Fruit fly (Drosophila melanogaster) whole organism, adult: ENCODE results near the gene Cyp4g15.

ENCODE experiments used
- CG14711 ChIP-seq: fragments of 200-800 bp; sonication (Bioruptor generic); optimal IDR thresholded peaks from 2 replicates; lab custom pipeline; 2018; ENCODE audit warnings: missing biosample characterization, mild to moderate bottlenecking, missing genetic modification characterization, moderate library complexity
- CG33017 ChIP-seq: fragments of 200-800 bp; sonication (Bioruptor generic); optimal IDR thresholded peaks from 2 replicates; lab custom pipeline; 2018; ENCODE audit warnings: missing biosample characterization, mild to moderate bottlenecking, missing genetic modification characterization, moderate library complexity
- CG5204 ChIP-seq: fragments of 200-800 bp; sonication (Bioruptor generic); optimal IDR thresholded peaks from 2 replicates; lab custom pipeline; 2016; ENCODE audit warnings: missing biosample characterization, missing genetic modification characterization
- CG7045 ChIP-seq: fragments of 200-800 bp; sonication (Bioruptor generic); optimal IDR thresholded peaks from 2 replicates; lab custom pipeline; 2017; ENCODE audit warnings: missing biosample characterization, mild to moderate bottlenecking, missing genetic modification characterization
- Crg-1 ChIP-seq: fragments of 200-800 bp; sonication (Bioruptor generic); optimal IDR thresholded peaks from 2 replicates; lab custom pipeline; 2016; ENCODE audit warnings: missing biosample characterization, missing genetic modification characterization
- Hr96 ChIP-seq: fragments of 200-800 bp; sonication (Bioruptor generic); optimal IDR thresholded peaks from 2 replicates; lab custom pipeline; 2016; ENCODE audit warnings: missing biosample characterization, missing genetic modification characterization
- Mnt ChIP-seq: fragments of 200-800 bp; sonication (Bioruptor generic); optimal IDR thresholded peaks from 2 replicates; lab custom pipeline; 2016; ENCODE audit warnings: missing biosample characterization, mild to moderate bottlenecking, missing genetic modification characterization
- kay ChIP-seq: fragments of 200-800 bp; sonication (Bioruptor generic); peaks from one replicate; lab custom pipeline; 2016; ENCODE audit warnings: missing biosample characterization, missing genetic modification characterization, borderline replicate concordance

dm6 chrX:11464047-11464446 lies 12.8 kb upstream of the Cyp4g15 start:
- no peak for TF ChIP-seq CG7045 (GFP tag; lab: Kevin White, UChicago)
- no peak for TF ChIP-seq kay (GFP tag; lab: Kevin White, UChicago)
- no peak for TF ChIP-seq Mnt
- no peak for TF ChIP-seq CG33017 (tag; lab: Kevin White, UChicago)
- TF ChIP-seq CG5204 (GFP tag; lab: Kevin White, UChicago), result no peak
- no peak for TF ChIP-seq Crg-1 (GFP tag; lab: Kevin White, UChicago)
- TF ChIP-seq CG14711 (tag; lab: Kevin White, UChicago), result no peak
- TF ChIP-seq Hr96 (GFP tag; lab: Kevin White, UChicago), result no peak
